Worm (Caenorhabditis elegans): Measurements from ENCODE around the gene ZC395.4.
A peak's percentile ranks its signal among the peaks of the same experiment; 100 is the strongest.

Gene ZC395.4

DNA sequence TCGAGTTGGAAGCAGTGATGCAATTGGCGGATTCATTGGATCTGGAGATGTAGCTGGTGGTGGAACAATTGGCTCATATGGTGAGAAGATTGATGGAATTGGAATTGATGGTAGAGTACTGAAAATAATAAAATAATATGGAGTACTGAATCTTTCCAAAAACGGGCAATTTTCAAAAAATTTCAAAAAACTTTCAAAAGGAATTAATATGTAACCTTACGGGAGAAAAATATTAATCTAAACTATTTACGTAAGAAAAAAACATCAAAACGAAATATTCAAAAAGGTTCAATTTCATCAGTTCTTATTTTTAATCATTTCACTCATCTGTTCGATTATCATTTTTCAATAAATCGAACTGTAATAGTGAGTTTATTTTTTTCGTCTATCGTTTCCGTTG lies at the start of gene ZC395.4:
Gene ZC395.4, plus strand, starts transcription at position 301 of the 400 bp plus-strand sequence.
- TF ChIP-seq snu-23 (GFP tag; optimal IDR thresholded peaks at IDR 0.05) (no peak), jun-1 (tag; optimal IDR thresholded peaks at IDR 0.05) (no peak), lsy-2 (tag; optimal IDR thresholded peaks at IDR 0.05) (no peak), ceh-88 (GFP tag; IDR thresholded peaks at IDR 0.05) (no peak), sup-37 (GFP tag; optimal IDR thresholded peaks at IDR 0.05) (no peak), isw-1 (GFP tag; IDR thresholded peaks at IDR 0.05) (no peak)

DNA sequence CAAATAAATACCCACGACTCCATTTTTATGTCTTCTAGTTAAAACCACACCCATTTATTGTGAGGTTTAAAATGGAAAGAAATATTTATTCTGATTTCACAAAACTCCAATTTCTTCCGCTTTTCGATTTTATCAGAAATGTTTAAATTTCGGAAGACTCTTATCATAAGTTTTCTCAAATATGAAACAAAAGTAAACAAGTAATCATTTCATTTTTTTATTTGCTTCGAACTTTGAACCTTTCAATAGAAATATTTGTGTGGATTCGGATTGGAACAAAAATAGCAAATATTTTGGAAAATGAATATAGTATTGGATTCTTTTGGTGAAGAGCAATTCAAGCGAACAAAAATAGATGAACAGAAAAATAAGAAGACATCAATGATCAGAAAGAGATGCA lies 48.1 kb upstream of the ZC395.4 start:
- TF ChIP-seq nhr-28 (tag; optimal IDR thresholded peaks at IDR 0.05), result no peak

DNA sequence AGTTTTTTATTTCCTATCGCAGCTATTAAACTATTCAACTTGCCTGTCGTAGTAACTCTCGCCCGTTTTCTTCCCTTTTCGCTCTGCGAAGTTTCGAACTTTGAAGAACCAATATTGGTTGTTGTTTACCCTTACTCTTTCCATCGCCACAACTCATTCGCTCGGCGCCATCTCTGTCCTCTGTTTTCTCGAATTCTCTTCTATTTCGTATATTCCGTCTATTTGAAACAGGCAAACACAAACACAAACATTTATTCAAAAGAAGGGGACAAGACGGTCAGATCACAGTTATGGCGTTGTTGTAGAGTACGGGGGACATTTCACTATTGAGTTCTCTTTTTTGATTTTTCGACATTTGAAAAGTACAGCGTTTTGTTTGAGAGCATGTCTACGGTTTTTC lies 47.1 kb upstream of the ZC395.4 start:
- TF ChIP-seq C16A3.4 (tag; optimal IDR thresholded peaks at IDR 0.05) (no peak), egl-27 (tag; optimal IDR thresholded peaks at IDR 0.05) (no peak), ztf-11 (tag; optimal IDR thresholded peaks at IDR 0.05) (no peak), tbx-2 (tag; optimal IDR thresholded peaks at IDR 0.05) (no peak), lin-14 (GFP tag; optimal IDR thresholded peaks at IDR 0.05) (peak; percentile 60), F16B12.6 (tag; optimal IDR thresholded peaks at IDR 0.05) (no peak), zip-4 (GFP tag; optimal IDR thresholded peaks at IDR 0.05) (no peak), nhr-71 (tag; optimal IDR thresholded peaks at IDR 0.05) (peak; percentile 8), efl-1 (optimal IDR thresholded peaks at IDR 0.05) (no peak), efl-1 (GFP tag; optimal IDR thresholded peaks at IDR 0.05 in 1 of 2) (peak in 1 of 2 experiments; percentile 67), mep-1 (tag; optimal IDR thresholded peaks at IDR 0.05) (peak; percentile 35), nhr-77 (tag; optimal IDR thresholded peaks at IDR 0.05) (peak; percentile 12), hlh-4 (tag; optimal IDR thresholded peaks at IDR 0.05) (no peak)

- no peak for TF ChIP-seq hlh-17 (GFP tag; optimal IDR thresholded peaks at IDR 0.05; ENCODE audit: borderline replicate concordance)
- no peak for TF ChIP-seq elt-2 (tag; optimal IDR thresholded peaks at IDR 0.05)
- peak; percentile 6 for TF ChIP-seq snu-23 (GFP tag; optimal IDR thresholded peaks at IDR 0.05)
- peak in 1 of 3 experiments; percentile 27 for TF ChIP-seq ceh-82 (tag; optimal IDR thresholded peaks at IDR 0.05)
- peak; percentile 11 for TF ChIP-seq skn-1 (tag; optimal IDR thresholded peaks at IDR 0.05)
- peak; percentile 37 for TF ChIP-seq lin-14 (GFP tag; optimal IDR thresholded peaks at IDR 0.05)
- peak; percentile 81 for TF ChIP-seq fos-1 (tag; optimal IDR thresholded peaks at IDR 0.05)
- TF ChIP-seq blmp-1 (tag; optimal IDR thresholded peaks at IDR 0.05), result peak; percentile 35
These were observed 45.0 kb upstream of the ZC395.4 start for ce11 chrIII:5224908-5225307.

ce11 chrIII:5225321-5225720 lies 44.6 kb upstream of the ZC395.4 start, which contains the start of gene nex-1:
TSS of gene nex-1 (plus strand) at chrIII:5225621.
- no peak for TF ChIP-seq nhr-11 (tag; optimal IDR thresholded peaks at IDR 0.05)
- peak in 1 of 2 experiments; percentile 7 for TF ChIP-seq lsy-2 (tag; optimal IDR thresholded peaks at IDR 0.05)
- TF ChIP-seq isw-1 (GFP tag; IDR thresholded peaks at IDR 0.05), result no peak
- peak; percentile 50 for TF ChIP-seq nhr-85 (tag)
- no peak for TF ChIP-seq unc-62 (GFP tag; optimal IDR thresholded peaks at IDR 0.05)

- TF ChIP-seq C34B4.2 (tag; optimal IDR thresholded peaks at IDR 0.05) (peak; percentile 99), ets-5 (GFP tag; IDR thresholded peaks at IDR 0.05) (no peak), tbx-2 (tag; optimal IDR thresholded peaks at IDR 0.05) (peak; percentile 79), aly-2 (tag; optimal IDR thresholded peaks at IDR 0.05) (peak; percentile 70), xbp-1 (tag; optimal IDR thresholded peaks at IDR 0.05) (peak; percentile 88), C04F5.9 (tag; optimal IDR thresholded peaks at IDR 0.05) (peak; percentile 61), tlp-1 (tag; optimal IDR thresholded peaks at IDR 0.05) (no peak), dsc-1 (tag; optimal IDR thresholded peaks at IDR 0.05) (peak; percentile 72), zag-1 (tag; optimal IDR thresholded peaks at IDR 0.05) (no peak), nhr-237 (tag; optimal IDR thresholded peaks at IDR 0.05) (peak; percentile 67), unc-30 (tag; optimal IDR thresholded peaks at IDR 0.05) (no peak), pqm-1 (tag; optimal IDR thresholded peaks at IDR 0.05) (no peak), nhr-71 (tag; optimal IDR thresholded peaks at IDR 0.05) (peak; percentile 93), irx-1 (tag; optimal IDR thresholded peaks at IDR 0.05) (peak; percentile 64), ztf-4 (tag; optimal IDR thresholded peaks at IDR 0.05) (no peak), sox-4 (tag; optimal IDR thresholded peaks at IDR 0.05) (peak; percentile 48), nhr-85 (tag) (peak; percentile 93), ces-1 (GFP tag; optimal IDR thresholded peaks at IDR 0.05) (no peak), sptf-1 (tag; optimal IDR thresholded peaks at IDR 0.05) (no peak), nhr-84 (tag; optimal IDR thresholded peaks at IDR 0.05) (no peak)
These were observed 42.0 kb upstream of the ZC395.4 start, which contains the start of the genes C34E10.12, C34E10.10 and atp-2 for ce11 chrIII:5227831-5228467. TSS of gene C34E10.12 (minus strand) at chrIII:5227881. TSS of gene C34E10.10 (minus strand) at chrIII:5227884. TSS of gene atp-2 (plus strand) at chrIII:5228417.
